Worm (Caenorhabditis elegans) whole organism, L4 larva: ENCODE data around the gene W02G9.4.

Source experiments
- F44E2.7 ChIP-seq: fragments of 200-800 bp; sonication (Bioruptor generic); IDR thresholded peaks from 2 replicates; pipeline ENCODE4 v2.1.2; 2022; ENCODE audit warnings: missing genetic modification characterization, missing compliant biosample characterization
- ama-1 ChIP-seq: fragments of 150-350 bp; optimal IDR thresholded peaks from 2 replicates; lab custom pipeline; 2014; ENCODE audit warnings: inconsistent platforms, mixed read lengths
- ceh-82 ChIP-seq: sonication (generic microtip); optimal IDR thresholded peaks from 2 replicates; lab custom pipeline; 2017; ENCODE audit warnings: missing biosample characterization, missing genetic modification characterization
- dpl-1 ChIP-seq: fragments of 150-350 bp; optimal IDR thresholded peaks from 2 replicates; lab custom pipeline; 2014; ENCODE audit warnings: missing biosample characterization, missing genetic modification reagents, missing genetic modification characterization
- mxl-2 ChIP-seq: fragments of 200-800 bp; sonication (Bioruptor generic); conservative IDR thresholded peaks from 2 replicates; pipeline ENCODE4 v1.3.6; 2022; ENCODE audit warnings: missing genetic modification reagents, missing genetic modification characterization, missing compliant biosample characterization
- nhr-6 ChIP-seq: fragments of 150-350 bp; optimal IDR thresholded peaks from 2 replicates; lab custom pipeline; 2014; ENCODE audit warnings: missing biosample characterization, missing genetic modification characterization
- nhr-77 ChIP-seq: fragments of 150-350 bp; optimal IDR thresholded peaks from 2 replicates; lab custom pipeline; 2014; ENCODE audit warnings: missing biosample characterization, missing genetic modification characterization
- zag-1 ChIP-seq: fragments of 150-350 bp; optimal IDR thresholded peaks from 2 replicates; lab custom pipeline; 2014; ENCODE audit warnings: missing biosample characterization, missing genetic modification characterization

ce11 chrV:2666600-2666999 lies at the start of gene W02G9.4:
- TF ChIP-seq ceh-82 (no peak), nhr-77 (tag; lab: Kevin White, UChicago) (no peak), dpl-1 (GFP tag; lab: Kevin White, UChicago) (no peak), nhr-6 (tag; lab: Kevin White, UChicago) (no peak), ama-1 (lab: Kevin White, UChicago) (no peak), F44E2.7 (GFP tag; lab: Robert Waterston, UW) (no peak), mxl-2 (GFP tag; lab: Robert Waterston, UW) (no peak), zag-1 (tag; lab: Kevin White, UChicago) (no peak)
